Fruit fly (Drosophila melanogaster) whole organism, embryonic: ENCODE measurements around the gene Alp4.

ENCODE experiments used
- Bdp1 ChIP-seq: fragments of 200-800 bp; sonication (Bioruptor generic); optimal IDR thresholded peaks from 3 replicates; lab custom pipeline; 2016; ENCODE audit warnings: missing biosample characterization, missing genetic modification characterization
- CG10267 ChIP-seq: fragments of 200-800 bp; sonication (Bioruptor generic); optimal IDR thresholded peaks from 2 replicates; lab custom pipeline; 2018; ENCODE audit warnings: missing biosample characterization, mild to moderate bottlenecking, missing genetic modification characterization, moderate library complexity
- CG10274 ChIP-seq: fragments of 200-800 bp; sonication (Bioruptor generic); optimal IDR thresholded peaks from 3 replicates; lab custom pipeline; 2017; ENCODE audit warnings: missing biosample characterization, mild to moderate bottlenecking, missing genetic modification characterization
- CG10366 ChIP-seq: fragments of 200-800 bp; sonication (Bioruptor generic); IDR thresholded peaks from 2 replicates; pipeline ENCODE4 v1.3.6; 2022; ENCODE audit warnings: missing biosample characterization, missing genetic modification characterization
- CG11560 ChIP-seq: fragments of 200-800 bp; sonication (Bioruptor generic); IDR thresholded peaks from 3 replicates; pipeline ENCODE4 v1.3.6; 2022; ENCODE audit warnings: missing biosample characterization, missing genetic modification characterization
- CG11695 ChIP-seq: fragments of 200-800 bp; sonication (Bioruptor generic); IDR thresholded peaks from 3 replicates; pipeline ENCODE4 v1.3.6; 2022; ENCODE audit warnings: missing biosample characterization, missing genetic modification characterization
- CG11723 ChIP-seq: fragments of 200-800 bp; sonication (Bioruptor generic); optimal IDR thresholded peaks from 2 replicates; lab custom pipeline; 2017; ENCODE audit warnings: missing biosample characterization, mild to moderate bottlenecking, missing genetic modification characterization
- CG12391 ChIP-seq: fragments of 200-800 bp; sonication (Bioruptor generic); optimal IDR thresholded peaks from 3 replicates; lab custom pipeline; 2018; ENCODE audit warnings: missing biosample characterization, mild to moderate bottlenecking, missing genetic modification characterization, moderate library complexity
- CG12659 ChIP-seq: fragments of 200-800 bp; sonication (Bioruptor generic); optimal IDR thresholded peaks from 3 replicates; lab custom pipeline; 2017; ENCODE audit warnings: mild to moderate bottlenecking, missing biosample characterization, missing genetic modification reagents, missing genetic modification characterization
- CG13424 ChIP-seq: fragments of 200-800 bp; sonication (Bioruptor generic); optimal IDR thresholded peaks from 2 replicates; lab custom pipeline; 2019; ENCODE audit warnings: missing biosample characterization, mild to moderate bottlenecking, missing genetic modification characterization, moderate library complexity
- CG13624 ChIP-seq: fragments of 200-800 bp; sonication (Bioruptor generic); optimal IDR thresholded peaks from 2 replicates; lab custom pipeline; 2016; ENCODE audit warnings: missing biosample characterization, missing genetic modification characterization
- CG14441 ChIP-seq: fragments of 200-800 bp; sonication (Bioruptor generic); IDR thresholded peaks from 2 replicates; pipeline ENCODE4 v1.3.6; 2022; ENCODE audit warnings: missing biosample characterization, missing genetic modification characterization
- CG15073 ChIP-seq: fragments of 200-800 bp; sonication (Bioruptor generic); optimal IDR thresholded peaks from 2 replicates; lab custom pipeline; 2016; ENCODE audit warnings: missing biosample characterization, missing genetic modification characterization
- CG15696 ChIP-seq: fragments of 200-800 bp; sonication (Bioruptor generic); optimal IDR thresholded peaks from 2 replicates; lab custom pipeline; 2019; ENCODE audit warnings: missing biosample characterization, mild to moderate bottlenecking, missing genetic modification characterization, moderate library complexity
- CG16779 ChIP-seq: fragments of 200-800 bp; sonication (Bioruptor generic); IDR thresholded peaks from 2 replicates; pipeline ENCODE4 v1.3.6; 2022; ENCODE audit warnings: missing biosample characterization, missing genetic modification characterization
- CG18599 ChIP-seq: fragments of 200-800 bp; sonication (Bioruptor generic); optimal IDR thresholded peaks from 3 replicates; lab custom pipeline; 2017; ENCODE audit warnings: missing biosample characterization, missing genetic modification characterization, mild to moderate bottlenecking, moderate library complexity, missing genetic modification reagents
- CG32772 ChIP-seq: fragments of 200-800 bp; sonication (Bioruptor generic); IDR thresholded peaks from 2 replicates; pipeline ENCODE4 v1.3.6; 2022; ENCODE audit warnings: missing biosample characterization, missing genetic modification characterization
- CG34376 ChIP-seq: fragments of 200-800 bp; sonication (Bioruptor generic); optimal IDR thresholded peaks from 2 replicates; lab custom pipeline; 2018; ENCODE audit warnings: missing biosample characterization, mild to moderate bottlenecking, missing genetic modification characterization
- CG43689 ChIP-seq: fragments of 200-800 bp; sonication (Bioruptor generic); IDR thresholded peaks from 2 replicates; pipeline ENCODE4 v1.3.6; 2022; ENCODE audit warnings: missing biosample characterization, missing genetic modification characterization
- CG5953 ChIP-seq: fragments of 200-800 bp; sonication (Bioruptor generic); IDR thresholded peaks from 2 replicates; pipeline ENCODE4 v1.3.6; 2022; ENCODE audit warnings: missing biosample characterization, missing genetic modification characterization
- CG7556 ChIP-seq: fragments of 200-800 bp; sonication (Bioruptor generic); optimal IDR thresholded peaks from 2 replicates; lab custom pipeline; 2017; ENCODE audit warnings: missing biosample characterization, mild to moderate bottlenecking, missing genetic modification characterization
- CG7745 ChIP-seq: fragments of 200-800 bp; sonication (Bioruptor generic); optimal IDR thresholded peaks from 2 replicates; lab custom pipeline; 2018; ENCODE audit warnings: missing biosample characterization, mild to moderate bottlenecking, missing genetic modification characterization, moderate library complexity
- CG7963 ChIP-seq: fragments of 200-800 bp; sonication (Bioruptor generic); IDR thresholded peaks from 3 replicates; pipeline ENCODE4 v1.3.6; 2022; ENCODE audit warnings: missing biosample characterization, missing genetic modification characterization; ENCODE audit not compliant: partially characterized antibody
- CG7987 ChIP-seq: fragments of 200-800 bp; sonication (Bioruptor generic); optimal IDR thresholded peaks from 2 replicates; lab custom pipeline; 2018; ENCODE audit warnings: missing biosample characterization, mild to moderate bottlenecking, missing genetic modification characterization, moderate library complexity
- CG8281 ChIP-seq: fragments of 200-800 bp; sonication (Bioruptor generic); optimal IDR thresholded peaks from 2 replicates; lab custom pipeline; 2018; ENCODE audit warnings: missing biosample characterization, mild to moderate bottlenecking, missing genetic modification characterization, moderate library complexity
- CG9727 ChIP-seq: fragments of 200-800 bp; sonication (Bioruptor generic); optimal IDR thresholded peaks from 3 replicates; lab custom pipeline; 2017; ENCODE audit warnings: missing biosample characterization, mild to moderate bottlenecking, missing genetic modification characterization
- CG9932 ChIP-seq: fragments of 200-800 bp; sonication (Bioruptor generic); IDR thresholded peaks from 2 replicates; pipeline ENCODE4 v1.3.6; 2022; ENCODE audit warnings: missing biosample characterization, missing genetic modification characterization
- Doc3 ChIP-seq: fragments of 200-800 bp; sonication (Bioruptor generic); IDR thresholded peaks from 3 replicates; pipeline ENCODE4 v1.3.6; 2022; ENCODE audit warnings: missing biosample characterization, missing genetic modification characterization; ENCODE audit not compliant: partially characterized antibody
- Gsc ChIP-seq: fragments of 200-800 bp; sonication (Bioruptor generic); IDR thresholded peaks from 2 replicates; pipeline ENCODE4 v1.3.6; 2022; ENCODE audit warnings: missing biosample characterization, missing genetic modification characterization
- Gug ChIP-seq: fragments of 200-800 bp; sonication (Bioruptor generic); IDR thresholded peaks from 4 replicates; pipeline ENCODE4 v1.3.6; 2022; ENCODE audit warnings: missing biosample characterization, missing genetic modification characterization
- HmgD ChIP-seq: fragments of 200-800 bp; sonication (Bioruptor generic); optimal IDR thresholded peaks from 3 replicates; lab custom pipeline; 2016; ENCODE audit warnings: missing biosample characterization, missing genetic modification characterization
- Mes4 ChIP-seq: fragments of 200-800 bp; sonication (Bioruptor generic); optimal IDR thresholded peaks from 2 replicates; lab custom pipeline; 2016; ENCODE audit warnings: missing biosample characterization, missing genetic modification characterization
- Vsx1 ChIP-seq: fragments of 200-800 bp; sonication (Bioruptor generic); optimal IDR thresholded peaks from 2 replicates; lab custom pipeline; 2017; ENCODE audit warnings: missing biosample characterization, mild to moderate bottlenecking, missing genetic modification characterization, missing genetic modification reagents
- bab2 ChIP-seq: fragments of 200-800 bp; sonication (Bioruptor generic); optimal IDR thresholded peaks from 2 replicates; lab custom pipeline; 2016; ENCODE audit warnings: missing biosample characterization, missing genetic modification characterization
- cg ChIP-seq: fragments of 200-800 bp; sonication (Bioruptor generic); optimal IDR thresholded peaks from 3 replicates; lab custom pipeline; 2019; ENCODE audit warnings: missing biosample characterization, mild to moderate bottlenecking, missing genetic modification characterization, moderate library complexity
- chm ChIP-seq: fragments of 200-800 bp; sonication (Bioruptor generic); IDR thresholded peaks from 2 replicates; pipeline ENCODE4 v1.3.6; 2022; ENCODE audit warnings: missing biosample characterization, missing genetic modification characterization
- croc ChIP-seq: fragments of 200-800 bp; sonication (Bioruptor generic); conservative IDR thresholded peaks from 3 replicates; pipeline ENCODE4 v1.3.6; 2022; ENCODE audit warnings: missing biosample characterization, missing genetic modification characterization
- dati ChIP-seq: fragments of 200-800 bp; sonication (Bioruptor generic); IDR thresholded peaks from 2 replicates; pipeline ENCODE4 v1.3.6; 2022; ENCODE audit warnings: missing biosample characterization, missing genetic modification characterization
- esg ChIP-seq: fragments of 200-800 bp; sonication (Bioruptor generic); conservative IDR thresholded peaks from 2 replicates; pipeline ENCODE4 v1.3.6; 2022; ENCODE audit warnings: missing biosample characterization, missing genetic modification characterization
- kah ChIP-seq: fragments of 200-800 bp; sonication (Bioruptor generic); optimal IDR thresholded peaks from 2 replicates; lab custom pipeline; 2018; ENCODE audit warnings: missing biosample characterization, mild to moderate bottlenecking, missing genetic modification characterization
- kni ChIP-seq: fragments of 200-800 bp; sonication (Bioruptor generic); optimal IDR thresholded peaks from 3 replicates; lab custom pipeline; 2017; ENCODE audit warnings: mild to moderate bottlenecking, missing biosample characterization, missing genetic modification reagents, missing genetic modification characterization
- mam ChIP-seq: fragments of 200-800 bp; sonication (Bioruptor generic); optimal IDR thresholded peaks from 3 replicates; lab custom pipeline; 2016; ENCODE audit warnings: missing biosample characterization, missing genetic modification characterization
- otp ChIP-seq: fragments of 200-800 bp; sonication (Bioruptor generic); IDR thresholded peaks from 3 replicates; pipeline ENCODE4, ENCODE4 v1.3.6; 2022; ENCODE audit warnings: missing biosample characterization, missing genetic modification characterization
- rib ChIP-seq: fragments of 200-800 bp; sonication (Bioruptor generic); IDR thresholded peaks from 2 replicates; pipeline ENCODE4 v1.3.6; 2022; ENCODE audit warnings: missing biosample characterization, missing genetic modification characterization
- sob ChIP-seq: fragments of 200-800 bp; sonication (Bioruptor generic); IDR thresholded peaks from 2 replicates; pipeline ENCODE4 v1.3.6; 2022; ENCODE audit warnings: missing biosample characterization, missing genetic modification characterization
- stwl ChIP-seq: fragments of 200-800 bp; sonication (Bioruptor generic); optimal IDR thresholded peaks from 3 replicates; lab custom pipeline; 2018; ENCODE audit warnings: missing biosample characterization, mild to moderate bottlenecking, missing genetic modification characterization, moderate library complexity
- tio ChIP-seq: fragments of 200-800 bp; sonication (Bioruptor generic); optimal IDR thresholded peaks from 2 replicates; lab custom pipeline; 2017; ENCODE audit warnings: missing biosample characterization, missing genetic modification characterization, inconsistent platforms
- trem ChIP-seq: fragments of 200-800 bp; optimal IDR thresholded peaks from 3 replicates; lab custom pipeline; 2019; ENCODE audit warnings: missing biosample characterization, mild to moderate bottlenecking, missing genetic modification characterization, moderate library complexity
- usp ChIP-seq: fragments of >200 bp; optimal IDR thresholded peaks from 2 replicates; lab custom pipeline; 2017; ENCODE audit warnings: missing biosample characterization, missing genetic modification characterization
- zf30C ChIP-seq: fragments of 200-800 bp; sonication (Bioruptor generic); optimal IDR thresholded peaks from 3 replicates; lab custom pipeline; 2018; ENCODE audit warnings: missing biosample characterization, mild to moderate bottlenecking, missing genetic modification characterization

Gene Alp4

DNA sequence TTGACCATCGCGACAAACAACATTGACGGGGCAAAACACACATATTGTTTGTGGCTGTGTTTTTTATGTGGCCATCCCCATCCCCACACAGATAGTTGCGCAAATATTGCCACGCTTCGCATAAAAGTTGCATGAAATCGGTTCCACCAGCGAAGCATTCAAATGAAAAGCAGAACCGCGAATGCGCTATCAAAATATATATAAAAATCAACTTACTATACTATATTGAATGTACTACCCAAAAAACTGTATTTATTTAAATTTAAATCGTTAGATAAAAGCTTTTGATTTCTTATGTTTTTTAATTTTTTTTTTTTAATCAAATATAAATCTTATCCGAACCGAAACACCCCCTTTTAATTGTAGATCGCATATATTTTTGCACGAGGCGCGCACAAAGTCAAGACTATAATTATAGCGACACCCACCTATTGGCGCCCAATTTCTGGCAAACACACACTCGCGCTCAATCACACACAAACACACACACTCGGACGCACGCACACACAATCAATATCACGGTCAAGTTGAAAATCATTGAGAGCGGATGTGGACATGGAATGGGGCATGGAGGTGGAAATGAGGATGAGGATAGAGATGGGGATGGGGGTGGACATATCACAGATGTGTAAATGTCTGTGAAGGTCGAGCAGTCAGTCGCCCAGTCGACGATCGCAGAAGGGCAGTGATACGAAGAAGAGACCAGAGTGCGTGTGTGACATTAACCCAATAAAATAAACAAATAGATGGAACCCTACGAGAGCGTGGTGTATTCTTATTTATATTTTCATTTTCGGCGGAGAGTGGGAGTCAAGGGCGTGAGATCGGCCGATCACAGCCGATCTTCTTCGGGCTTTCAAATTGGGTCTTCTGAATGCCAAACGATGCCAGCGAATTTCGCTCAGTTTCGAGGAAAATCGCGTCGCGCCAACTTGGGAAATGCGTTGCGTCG lies 10.0 kb upstream of the Alp4 start, which contains the start of gene CanA1 (continued):
- no peak for TF ChIP-seq CG9727 (GFP tag; lab: Kevin White, UChicago)
- TF ChIP-seq dati (GFP tag; lab: Robert Waterston, UW): no peak
- TF ChIP-seq CG7987 (GFP tag; lab: Kevin White, UChicago): no peak
- TF ChIP-seq CG32772 (GFP tag; lab: Robert Waterston, UW): no peak
- TF ChIP-seq tio (GFP tag; lab: Kevin White, UChicago): no peak
- TF ChIP-seq CG7963 (GFP tag; lab: Robert Waterston, UW): no peak
- TF ChIP-seq bab2: no peak
- no peak for TF ChIP-seq CG10366 (GFP tag; lab: Robert Waterston, UW)
- TF ChIP-seq CG12391: no peak
- TF ChIP-seq CG34376: no peak
- TF ChIP-seq trem (tag; lab: Kevin White, UChicago): no peak
- no peak for TF ChIP-seq CG11723 (GFP tag; lab: Kevin White, UChicago)
- no peak for TF ChIP-seq CG10274
- no peak for TF ChIP-seq CG13624 (GFP tag; lab: Kevin White, UChicago)
- no peak for TF ChIP-seq sob
- TF ChIP-seq CG11560: no peak
- TF ChIP-seq CG9932 (GFP tag; lab: Robert Waterston, UW): peak; percentile 52
- no peak for TF ChIP-seq CG5953 (GFP tag; lab: Robert Waterston, UW)
- TF ChIP-seq croc (GFP tag; lab: Robert Waterston, UW): no peak
- no peak for TF ChIP-seq Mes4 (GFP tag; lab: Kevin White, UChicago)
- TF ChIP-seq kni (GFP tag; lab: Kevin White, UChicago): no peak
- TF ChIP-seq mam (GFP tag; lab: Kevin White, UChicago): no peak
- no peak for TF ChIP-seq Gug (GFP tag; lab: Robert Waterston, UW)
- no peak for TF ChIP-seq esg (GFP tag; lab: Robert Waterston, UW)
- no peak for TF ChIP-seq CG7745 (tag; lab: Kevin White, UChicago)
- TF ChIP-seq CG16779 (GFP tag; lab: Robert Waterston, UW): no peak
- TF ChIP-seq usp (GFP tag; lab: Kevin White, UChicago): no peak
- TF ChIP-seq CG10267 (tag; lab: Kevin White, UChicago): no peak
- no peak for TF ChIP-seq Vsx1 (GFP tag; lab: Kevin White, UChicago)
- TF ChIP-seq zf30C (GFP tag; lab: Kevin White, UChicago): no peak
- TF ChIP-seq CG11695 (GFP tag; lab: Robert Waterston, UW): peak; percentile 57; the same call in 2 of the 3 replicates
- no peak for TF ChIP-seq CG12659 (GFP tag; lab: Kevin White, UChicago)
- TF ChIP-seq otp (GFP tag; lab: Robert Waterston, UW): no peak
- TF ChIP-seq CG13424 (tag; lab: Kevin White, UChicago): no peak
- no peak for TF ChIP-seq CG15696 (tag; lab: Kevin White, UChicago)
- TF ChIP-seq CG15073 (GFP tag; lab: Kevin White, UChicago): no peak
- no peak for TF ChIP-seq CG18599 (GFP tag; lab: Kevin White, UChicago)
- TF ChIP-seq cg (GFP tag; lab: Kevin White, UChicago): peak; percentile 22
- TF ChIP-seq CG8281: no peak
- TF ChIP-seq CG7556 (GFP tag; lab: Kevin White, UChicago): no peak
- no peak for TF ChIP-seq stwl (tag; lab: Kevin White, UChicago)
- no peak for TF ChIP-seq Gsc (GFP tag; lab: Robert Waterston, UW)
- no peak for TF ChIP-seq CG43689
- no peak for TF ChIP-seq kah (GFP tag; lab: Kevin White, UChicago)
- TF ChIP-seq Bdp1 (GFP tag; lab: Kevin White, UChicago): no peak
- TF ChIP-seq Doc3: no peak
- no peak for TF ChIP-seq chm (GFP tag; lab: Robert Waterston, UW)
- no peak for TF ChIP-seq rib
- TF ChIP-seq HmgD (GFP tag; lab: Kevin White, UChicago): no peak
- no peak for TF ChIP-seq CG14441 (GFP tag; lab: Robert Waterston, UW)
